Worm (Caenorhabditis elegans) whole organism, young adult: Measurements from ENCODE around the gene Y22D7AR.6.

Experiments used
- C06A6.2 ChIP-seq: fragments of 200-800 bp; sonication (Bioruptor generic); conservative IDR thresholded peaks from 2 replicates; pipeline ENCODE4 v1.3.6; 2022; ENCODE audit warnings: missing genetic modification characterization, missing compliant biosample characterization
- F22D6.2 ChIP-seq: sonication (generic microtip); optimal IDR thresholded peaks from 2 replicates; lab custom pipeline; 2016; ENCODE audit warnings: mild to moderate bottlenecking, missing genetic modification characterization, missing compliant biosample characterization
- F33H1.4 ChIP-seq: fragments of 200-800 bp; sonication (Bioruptor generic); IDR thresholded peaks from 2 replicates; pipeline ENCODE4 v1.3.6; 2022; ENCODE audit warnings: missing genetic modification reagents, missing genetic modification characterization, missing compliant biosample characterization
- F37B4.10 ChIP-seq: fragments of 200-800 bp; sonication (Bioruptor generic); IDR thresholded peaks from 2 replicates; pipeline ENCODE4 v1.3.6; 2022; ENCODE audit warnings: missing genetic modification characterization, missing compliant biosample characterization
- F55B11.4 ChIP-seq: sonication (generic microtip); optimal IDR thresholded peaks from 2 replicates; lab custom pipeline; 2016; ENCODE audit warnings: missing compliant biosample characterization, missing genetic modification characterization, borderline replicate concordance; ENCODE audit not compliant: insufficient read depth
- K12H6.12 ChIP-seq: fragments of 200-800 bp; sonication (Bioruptor generic); optimal IDR thresholded peaks from 2 replicates; lab custom pipeline; 2018; ENCODE audit warnings: mild to moderate bottlenecking, missing genetic modification characterization, missing compliant biosample characterization
- T26A5.8 ChIP-seq: sonication (generic microtip); optimal IDR thresholded peaks from 2 replicates; lab custom pipeline; 2016; ENCODE audit warnings: missing genetic modification characterization, missing compliant biosample characterization
- Y53F4B.3 ChIP-seq: fragments of 200-800 bp; sonication (Bioruptor generic); IDR thresholded peaks from 2 replicates; pipeline ENCODE4 v1.3.6; 2022; ENCODE audit warnings: missing genetic modification reagents, missing genetic modification characterization, missing compliant biosample characterization
- Y95B8A.8 ChIP-seq: fragments of 200-800 bp; sonication (Bioruptor generic); IDR thresholded peaks from 2 replicates; pipeline ENCODE4 v1.3.6; 2022; ENCODE audit warnings: missing genetic modification reagents, missing genetic modification characterization, missing compliant biosample characterization
- aptf-2 ChIP-seq: fragments of 200-800 bp; sonication (Bioruptor generic); conservative IDR thresholded peaks from 2 replicates; pipeline ENCODE4 v1.3.6; 2022; ENCODE audit warnings: missing genetic modification reagents, missing genetic modification characterization, missing compliant biosample characterization
- aptf-3 ChIP-seq: fragments of 200-800 bp; sonication (Bioruptor generic); IDR thresholded peaks from 2 replicates; pipeline ENCODE4 v1.3.6; 2022; ENCODE audit warnings: missing genetic modification characterization, missing compliant biosample characterization
- bed-1 ChIP-seq: fragments of 200-800 bp; sonication (Bioruptor generic); IDR thresholded peaks from 2 replicates; pipeline ENCODE4 v1.3.6; 2022; ENCODE audit warnings: missing genetic modification reagents, missing genetic modification characterization, missing compliant biosample characterization
- chd-7 ChIP-seq: sonication (generic microtip); optimal IDR thresholded peaks from 2 replicates; lab custom pipeline; 2016; ENCODE audit warnings: mild to moderate bottlenecking, missing genetic modification characterization, moderate library complexity, missing compliant biosample characterization
- dpl-1 ChIP-seq: fragments of 150-350 bp; optimal IDR thresholded peaks from 2 replicates; lab custom pipeline; 2014; ENCODE audit warnings: missing biosample characterization, missing genetic modification reagents, missing genetic modification characterization
- efl-1 ChIP-seq: fragments of 150-350 bp; optimal IDR thresholded peaks from 2 replicates; lab custom pipeline; 2014; ENCODE audit warnings: missing biosample characterization, missing genetic modification reagents, missing genetic modification characterization
- ekl-4 ChIP-seq: fragments of 200-800 bp; sonication (Bioruptor generic); IDR thresholded peaks from 2 replicates; pipeline ENCODE4 v1.3.6; 2022; ENCODE audit warnings: missing genetic modification reagents, missing genetic modification characterization, missing compliant biosample characterization
- hlh-26 ChIP-seq: fragments of 200-800 bp; sonication (Bioruptor generic); conservative IDR thresholded peaks from 2 replicates; pipeline ENCODE4 v1.3.6; 2022; ENCODE audit warnings: missing genetic modification reagents, missing genetic modification characterization, missing compliant biosample characterization
- hmg-20 ChIP-seq: fragments of 200-800 bp; sonication (Bioruptor generic); IDR thresholded peaks from 2 replicates; pipeline ENCODE4 v1.3.6; 2022; ENCODE audit warnings: missing genetic modification reagents, missing genetic modification characterization, missing compliant biosample characterization
- hrde-1 ChIP-seq: sonication (generic microtip); optimal IDR thresholded peaks from 2 replicates; lab custom pipeline; 2016; ENCODE audit warnings: missing genetic modification characterization, mild to moderate bottlenecking, missing compliant biosample characterization, moderate library complexity, missing genotype, missing genetic modification reagents, borderline replicate concordance
- lag-1 ChIP-seq: fragments of 200-800 bp; sonication (Bioruptor generic); IDR thresholded peaks from 2 replicates; pipeline ENCODE4 v1.3.6; 2022; ENCODE audit warnings: missing genetic modification reagents, missing genetic modification characterization, missing compliant biosample characterization
- let-526 ChIP-seq: fragments of 200-800 bp; sonication (Bioruptor generic); IDR thresholded peaks from 2 replicates; pipeline ENCODE4 v1.3.6; 2022; ENCODE audit warnings: missing genetic modification reagents, missing genetic modification characterization, missing compliant biosample characterization
- lin-40 ChIP-seq: sonication (generic microtip); optimal IDR thresholded peaks from 2 replicates; lab custom pipeline; 2016; ENCODE audit warnings: missing genetic modification characterization, mild to moderate bottlenecking, missing compliant biosample characterization, missing genotype, missing genetic modification reagents
- madf-3 ChIP-seq: fragments of 200-800 bp; sonication (Bioruptor generic); IDR thresholded peaks from 2 replicates; pipeline ENCODE4 v1.3.6; 2022; ENCODE audit warnings: missing genetic modification reagents, missing genetic modification characterization, missing compliant biosample characterization
- madf-6 ChIP-seq: fragments of 200-800 bp; sonication (Bioruptor generic); IDR thresholded peaks from 2 replicates; pipeline ENCODE4 v1.3.6; 2022; ENCODE audit warnings: missing genetic modification reagents, missing genetic modification characterization, missing compliant biosample characterization
- mcd-1 ChIP-seq: fragments of 200-800 bp; sonication (Bioruptor generic); IDR thresholded peaks from 2 replicates; pipeline ENCODE4 v1.3.6; 2022; ENCODE audit warnings: missing genetic modification reagents, missing genetic modification characterization, missing compliant biosample characterization
- nfyb-1 ChIP-seq: fragments of 200-800 bp; sonication (Bioruptor generic); IDR thresholded peaks from 2 replicates; pipeline ENCODE4 v1.3.6; 2022; ENCODE audit warnings: missing genetic modification reagents, missing genetic modification characterization, missing compliant biosample characterization
- nhr-120 ChIP-seq: fragments of 200-800 bp; sonication (Bioruptor generic); IDR thresholded peaks from 2 replicates; pipeline ENCODE4 v1.3.6; 2022; ENCODE audit warnings: missing genetic modification characterization, missing compliant biosample characterization
- nhr-90 ChIP-seq: sonication (generic microtip); optimal IDR thresholded peaks from 2 replicates; lab custom pipeline; 2016; ENCODE audit warnings: missing genotype, mild to moderate bottlenecking, missing genetic modification characterization, missing compliant biosample characterization
- pbrm-1 ChIP-seq: fragments of 200-800 bp; sonication (Bioruptor generic); IDR thresholded peaks from 2 replicates; pipeline ENCODE4 v1.3.6; 2022; ENCODE audit warnings: missing genetic modification reagents, missing genetic modification characterization, missing compliant biosample characterization
- rec-8 ChIP-seq, 2 experiments: sonication (generic microtip); optimal IDR thresholded peaks; 2 replicates each; lab custom pipeline; 2016; ENCODE audit warnings: mild to moderate bottlenecking in 2 of 2, missing genetic modification characterization in 2 of 2, missing genetic modification reagents in 2 of 2, missing genotype in 2 of 2, missing biosample characterization in 1 of 2, missing compliant biosample characterization in 1 of 2, moderate library complexity in 1 of 2
- snpc-1.1 ChIP-seq: sonication (generic microtip); optimal IDR thresholded peaks from 2 replicates; lab custom pipeline; 2017; ENCODE audit warnings: missing genetic modification characterization, mild to moderate bottlenecking, missing compliant biosample characterization, antibody characterized with exemption, moderate library complexity, missing genotype, missing genetic modification reagents; ENCODE audit not compliant: insufficient read depth
- snpc-3.4 ChIP-seq: sonication (generic microtip); optimal IDR thresholded peaks from 2 replicates; lab custom pipeline; 2017; ENCODE audit warnings: missing genetic modification characterization, mild to moderate bottlenecking, missing compliant biosample characterization, antibody characterized with exemption, moderate library complexity, missing genotype, missing genetic modification reagents
- somi-1 ChIP-seq: fragments of 200-800 bp; sonication (Bioruptor generic); optimal IDR thresholded peaks from 2 replicates; lab custom pipeline; 2018; ENCODE audit warnings: mild to moderate bottlenecking, missing genetic modification characterization, missing compliant biosample characterization
- sptf-2 ChIP-seq: fragments of 200-800 bp; sonication (Bioruptor generic); optimal IDR thresholded peaks from 2 replicates; lab custom pipeline; 2018; ENCODE audit warnings: mild to moderate bottlenecking, missing genetic modification characterization, missing compliant biosample characterization
- tbp1 ChIP-seq: fragments of 200-800 bp; sonication (Bioruptor generic); optimal IDR thresholded peaks from 2 replicates; lab custom pipeline; 2018; ENCODE audit warnings: mild to moderate bottlenecking, missing genetic modification characterization, missing compliant biosample characterization
- tlf-1 ChIP-seq: fragments of 200-800 bp; sonication (Bioruptor generic); optimal IDR thresholded peaks from 2 replicates; lab custom pipeline; 2018; ENCODE audit warnings: mild to moderate bottlenecking, missing genetic modification characterization, missing compliant biosample characterization
- zim-3 ChIP-seq: sonication (generic microtip); optimal IDR thresholded peaks from 2 replicates; lab custom pipeline; 2017; ENCODE audit warnings: mild to moderate bottlenecking, missing genetic modification characterization, moderate library complexity, missing compliant biosample characterization
- ztf-25 ChIP-seq: fragments of 200-800 bp; sonication (Bioruptor generic); IDR thresholded peaks from 2 replicates; pipeline ENCODE4 v1.3.6; 2022; ENCODE audit warnings: missing genetic modification reagents, missing genetic modification characterization, missing compliant biosample characterization
- ztf-26 ChIP-seq: sonication (generic microtip); optimal IDR thresholded peaks from 2 replicates; lab custom pipeline; 2017; ENCODE audit warnings: missing genetic modification characterization, missing compliant biosample characterization
- ztf-3 ChIP-seq: fragments of 200-800 bp; sonication (Bioruptor generic); optimal IDR thresholded peaks from 2 replicates; lab custom pipeline; 2018; ENCODE audit warnings: mild to moderate bottlenecking, missing genetic modification characterization, missing compliant biosample characterization

The Y22D7AR.6 gene

DNA sequence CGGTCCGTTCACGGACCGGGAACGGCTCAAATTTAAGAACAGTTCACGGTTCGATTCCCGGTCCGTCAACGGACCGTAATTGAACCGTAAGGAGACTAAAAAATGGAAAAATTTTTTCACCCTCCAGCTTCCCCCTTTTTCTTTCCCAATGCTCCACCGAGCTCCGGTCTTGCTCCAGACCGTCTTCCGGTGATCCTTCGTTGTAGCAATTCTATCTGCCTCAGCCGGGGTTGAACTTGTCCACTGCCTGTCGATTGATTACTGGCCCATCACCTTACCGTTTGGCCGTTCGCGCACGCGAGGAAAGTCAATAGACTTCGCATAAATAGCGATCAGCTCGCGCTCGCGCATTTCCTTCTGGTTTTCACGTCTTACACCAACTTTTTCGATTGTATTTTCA, 30.7 kb upstream of the Y22D7AR.6 start (continued):
- TF ChIP-seq nfyb-1 (GFP tag; lab: Robert Waterston, UW) (peak; percentile 68), ekl-4 (GFP tag; lab: Robert Waterston, UW) (0 out of 2 replicates have a peak, but pooled peaks have one; percentile 44), ztf-25 (GFP tag; lab: Robert Waterston, UW) (0 out of 2 replicates have a peak, but pooled peaks have one; percentile 33), bed-1 (GFP tag; lab: Robert Waterston, UW) (0 out of 2 replicates have a peak, but pooled peaks have one; percentile 3)

DNA sequence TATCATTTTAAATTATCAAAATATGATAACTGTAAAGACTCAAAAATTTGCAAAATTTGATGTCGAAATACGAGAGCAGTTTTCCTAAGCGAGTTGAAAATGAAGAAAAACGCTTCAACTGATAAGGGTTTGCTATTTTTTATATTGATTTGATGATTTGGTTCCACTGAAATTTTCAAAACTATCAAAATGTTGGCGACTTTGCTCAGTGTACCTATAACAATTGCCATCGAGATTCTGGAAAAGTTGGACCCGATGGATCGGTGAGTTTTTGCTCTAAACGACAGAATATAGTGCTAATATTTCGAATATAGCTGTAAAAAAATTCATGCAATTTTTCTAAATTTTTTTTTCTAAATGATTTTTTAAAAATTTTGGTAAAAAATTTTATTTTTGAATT, 29.3 kb upstream of the Y22D7AR.6 start, which contains the start of the genes fbxa-13 and Y22D7AR.2:
fbxa-13 (minus strand) TSS at position 101 of the 400 bp plus-strand sequence.
Y22D7AR.2 (plus strand) TSS at position 148 of the 400 bp plus-strand sequence.
- no peak for TF ChIP-seq tbp1
- TF ChIP-seq lag-1 (GFP tag; lab: Robert Waterston, UW) = no peak
- no peak for TF ChIP-seq pbrm-1 (GFP tag; lab: Robert Waterston, UW)
- TF ChIP-seq ztf-26 (tag; lab: Kevin White, UChicago) = no peak
- no peak for TF ChIP-seq bed-1 (GFP tag; lab: Robert Waterston, UW)
- no peak for TF ChIP-seq hmg-20 (GFP tag; lab: Robert Waterston, UW)
- no peak for TF ChIP-seq C06A6.2
- no peak for TF ChIP-seq somi-1 (GFP tag; lab: Kevin White, UChicago)
- no peak for TF ChIP-seq let-526 (GFP tag; lab: Robert Waterston, UW)
- TF ChIP-seq F33H1.4 = no peak
- TF ChIP-seq efl-1 (GFP tag; lab: Kevin White, UChicago) = no peak
- TF ChIP-seq lin-40 = no peak
- no peak for TF ChIP-seq ekl-4 (GFP tag; lab: Robert Waterston, UW)
- no peak for TF ChIP-seq snpc-3.4 (tag; lab: Kevin White, UChicago)
- no peak for TF ChIP-seq aptf-2

DNA sequence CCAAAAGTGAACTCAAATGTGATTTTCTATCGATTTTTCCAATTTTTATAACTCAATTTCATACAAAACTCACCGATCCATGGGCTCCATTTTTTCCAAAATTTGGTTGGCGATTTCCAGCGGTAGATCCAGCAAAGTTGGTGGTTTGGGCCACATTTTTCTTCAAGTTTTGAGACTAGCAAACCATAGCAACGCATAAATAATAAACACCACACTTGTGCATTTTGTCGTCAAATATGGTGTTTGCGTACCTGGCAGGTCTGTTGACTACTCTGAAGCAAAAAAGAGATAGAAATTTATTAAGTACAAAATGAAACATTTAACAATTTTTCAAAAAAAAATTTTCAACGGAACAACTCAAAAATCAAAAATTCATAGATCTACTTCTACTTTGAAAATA, 28.8 kb upstream of the Y22D7AR.6 start:
- TF ChIP-seq K12H6.12 (tag; lab: Kevin White, UChicago) = no peak
- TF ChIP-seq chd-7 (tag; lab: Kevin White, UChicago) = no peak
- TF ChIP-seq madf-6 (GFP tag; lab: Robert Waterston, UW) = no peak
- no peak for TF ChIP-seq lin-40
- no peak for TF ChIP-seq let-526 (GFP tag; lab: Robert Waterston, UW)
- no peak for TF ChIP-seq madf-3 (GFP tag; lab: Robert Waterston, UW)
- no peak for TF ChIP-seq nhr-90 (tag; lab: Kevin White, UChicago)
- TF ChIP-seq C06A6.2 = no peak
- TF ChIP-seq T26A5.8 (tag; lab: Kevin White, UChicago) = no peak
- TF ChIP-seq ztf-3 (GFP tag; lab: Kevin White, UChicago) = no peak
- no peak for TF ChIP-seq zim-3 (tag; lab: Kevin White, UChicago)
- TF ChIP-seq mcd-1 (GFP tag; lab: Robert Waterston, UW) = no peak
- TF ChIP-seq lag-1 (GFP tag; lab: Robert Waterston, UW) = no peak
- no peak for TF ChIP-seq F55B11.4 (tag; lab: Kevin White, UChicago)
- TF ChIP-seq hlh-26 (GFP tag; lab: Robert Waterston, UW) = no peak
- no peak for TF ChIP-seq F22D6.2 (tag; lab: Kevin White, UChicago)
- TF ChIP-seq tlf-1 = no peak
- TF ChIP-seq Y95B8A.8 (GFP tag; lab: Robert Waterston, UW) = no peak
- TF ChIP-seq hrde-1 (tag; lab: Kevin White, UChicago) = no peak

DNA sequence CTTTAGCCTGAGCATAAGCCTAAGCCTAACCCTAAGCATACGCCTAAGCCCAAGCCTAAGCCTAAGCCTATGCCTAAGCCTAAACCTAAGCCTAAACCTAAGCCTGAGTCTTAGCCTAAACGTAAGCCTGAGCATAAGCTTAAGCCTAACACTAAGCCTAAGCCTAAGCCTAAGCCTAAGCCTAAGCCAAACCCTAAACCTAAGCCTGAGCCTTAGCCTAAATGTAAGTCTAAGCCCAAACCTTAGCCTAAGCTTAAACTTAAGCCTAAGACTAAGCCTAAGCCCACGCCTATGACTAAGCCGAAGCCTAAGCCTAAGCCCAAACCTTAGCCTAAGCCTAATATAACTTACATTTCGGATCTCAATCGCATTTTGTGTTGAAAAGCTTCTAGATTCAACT, 27.5 kb upstream of the Y22D7AR.6 start:
- TF ChIP-seq efl-1 (GFP tag; lab: Kevin White, UChicago) (no peak), aptf-3 (GFP tag; lab: Robert Waterston, UW) (no peak), snpc-1.1 (no peak), nhr-120 (GFP tag; lab: Robert Waterston, UW) (no peak), madf-6 (GFP tag; lab: Robert Waterston, UW) (no peak), rec-8 (tag; optimal IDR thresholded peaks at IDR 0.05; lab: Kevin White, UChicago) (no peak), sptf-2 (GFP tag; lab: Kevin White, UChicago) (no peak), dpl-1 (GFP tag; lab: Kevin White, UChicago) (no peak), Y53F4B.3 (no peak), F37B4.10 (GFP tag; lab: Robert Waterston, UW) (no peak)
- TF ChIP-seq, all 124 proteins: peak for 0
